Worm (Caenorhabditis elegans): Measurements from ENCODE around the gene C54G7.1.
A peak's percentile ranks its signal among the peaks of the same experiment; 100 is the strongest.

C54G7.1 gene

ce11 chrX:5543651-5544050 lies at the start of gene C54G7.1:
Gene C54G7.1 (plus strand): TSS chrX:5543951.
- TF ChIP-seq nhr-23 (tag; optimal IDR thresholded peaks at IDR 0.05) (no peak), mdl-1 (tag; optimal IDR thresholded peaks at IDR 0.05) (no peak), ama-1 (optimal IDR thresholded peaks at IDR 0.05) (no peak), nhr-237 (tag; optimal IDR thresholded peaks at IDR 0.05) (no peak), unc-39 (tag; optimal IDR thresholded peaks at IDR 0.05) (no peak), lin-11 (tag; optimal IDR thresholded peaks at IDR 0.05) (no peak), ztf-4 (tag; optimal IDR thresholded peaks at IDR 0.05) (no peak)

ce11 chrX:5505148-5505547 lies 38.6 kb upstream of the C54G7.1 start, which contains the start of gene T23F2.2:
Gene T23F2.2 (minus strand): TSS chrX:5505248.
- TF ChIP-seq gmeb-1 (tag; optimal IDR thresholded peaks at IDR 0.05) (no peak), unc-55 (GFP tag; optimal IDR thresholded peaks at IDR 0.05) (peak; percentile 42)

ce11 chrX:5506432-5506977 lies 37.2 kb upstream of the C54G7.1 start:
- TF ChIP-seq lin-11 (tag; optimal IDR thresholded peaks at IDR 0.05) (no peak), nhr-11 (tag; optimal IDR thresholded peaks at IDR 0.05) (no peak), peb-1 (tag; optimal IDR thresholded peaks at IDR 0.05) (no peak), R02D3.7 (tag; optimal IDR thresholded peaks at IDR 0.05) (no peak), nhr-12 (tag; optimal IDR thresholded peaks at IDR 0.05) (no peak), gmeb-1 (tag; optimal IDR thresholded peaks at IDR 0.05) (no peak), snpc-4 (tag; optimal IDR thresholded peaks at IDR 0.05) (no peak), lin-13 (GFP tag; optimal IDR thresholded peaks at IDR 0.05) (peak; percentile 30), nhr-129 (tag; optimal IDR thresholded peaks at IDR 0.05) (peak; percentile 37), sma-9 (GFP tag; optimal IDR thresholded peaks at IDR 0.05) (peak; percentile 29), sma-9 (tag; optimal IDR thresholded peaks at IDR 0.05) (no peak), alr-1 (tag; optimal IDR thresholded peaks at IDR 0.05) (no peak), lsy-2 (tag; optimal IDR thresholded peaks at IDR 0.05) (no peak), skn-1 (tag; optimal IDR thresholded peaks at IDR 0.05) (no peak), F13H6.1 (tag; optimal IDR thresholded peaks at IDR 0.05) (peak; percentile 29)

ce11 chrX:5507926-5508325 lies 35.8 kb upstream of the C54G7.1 start:
- TF ChIP-seq unc-39 (tag; optimal IDR thresholded peaks at IDR 0.05) (no peak), peb-1 (tag; optimal IDR thresholded peaks at IDR 0.05) (no peak), C34F6.9 (tag; optimal IDR thresholded peaks at IDR 0.05) (peak; percentile 2)

ce11 chrX:5509114-5509877 lies 34.5 kb upstream of the C54G7.1 start:
- TF ChIP-seq F13H6.1 (tag; optimal IDR thresholded peaks at IDR 0.05) (peak; percentile 18), nhr-129 (tag; optimal IDR thresholded peaks at IDR 0.05) (peak; percentile 32), unc-55 (GFP tag; optimal IDR thresholded peaks at IDR 0.05) (no peak)

- no peak for TF ChIP-seq R02D3.7 (tag; optimal IDR thresholded peaks at IDR 0.05)
- TF ChIP-seq skn-1 (tag; optimal IDR thresholded peaks at IDR 0.05): no peak
- no peak for TF ChIP-seq lin-13 (GFP tag; optimal IDR thresholded peaks at IDR 0.05)
- no peak for TF ChIP-seq alr-1 (tag; optimal IDR thresholded peaks at IDR 0.05)
- TF ChIP-seq Y55F3AM.14 (GFP tag; optimal IDR thresholded peaks at IDR 0.05): no peak
- TF ChIP-seq sma-9 (GFP tag; optimal IDR thresholded peaks at IDR 0.05): no peak
- TF ChIP-seq sma-9 (tag; optimal IDR thresholded peaks at IDR 0.05): no peak
- TF ChIP-seq zag-1 (tag; optimal IDR thresholded peaks at IDR 0.05): no peak
- TF ChIP-seq ceh-16 (tag; optimal IDR thresholded peaks at IDR 0.05): no peak
- no peak for TF ChIP-seq gmeb-1 (tag; optimal IDR thresholded peaks at IDR 0.05)
- no peak for TF ChIP-seq mdl-1 (tag; optimal IDR thresholded peaks at IDR 0.05)
- no peak for TF ChIP-seq lin-11 (tag; optimal IDR thresholded peaks at IDR 0.05)
- TF ChIP-seq peb-1 (tag; optimal IDR thresholded peaks at IDR 0.05): no peak
- no peak for TF ChIP-seq F13H6.1 (tag; optimal IDR thresholded peaks at IDR 0.05)
- TF ChIP-seq sma-3 (GFP tag; optimal IDR thresholded peaks at IDR 0.05): no peak
- TF ChIP-seq aly-2 (tag; optimal IDR thresholded peaks at IDR 0.05): no peak
- TF ChIP-seq crh-2 (tag; optimal IDR thresholded peaks at IDR 0.05): no peak
- TF ChIP-seq ceh-82 (tag; optimal IDR thresholded peaks at IDR 0.05): no peak
- TF ChIP-seq elt-1 (tag; optimal IDR thresholded peaks at IDR 0.05): no peak
- no peak for TF ChIP-seq blmp-1 (tag; optimal IDR thresholded peaks at IDR 0.05; ENCODE audit: insufficient read depth)
Measured at ce11 chrX:5512227-5512626, 31.5 kb upstream of the C54G7.1 start, which contains the start of gene T23F2.3. Gene T23F2.3 (minus strand): TSS chrX:5512327.

Measured in whole organism, L2 larva.